Worm (Caenorhabditis elegans): Measurements from ENCODE around the gene F54D10.8.

Gene F54D10.8

ce11 chrII:3803219-3803618 lies 24.5 kb downstream of the F54D10.8 start, which contains the start of gene ins-32:
TSS of gene ins-32 (minus strand) at chrII:3803319.
- no peak for TF ChIP-seq hmg-4 (GFP tag; optimal IDR thresholded peaks at IDR 0.05)
- TF ChIP-seq tbx-11 (GFP tag; IDR thresholded peaks at IDR 0.05), result no peak
- TF ChIP-seq tbx-37 (GFP tag; conservative IDR thresholded peaks at IDR 0.05), result no peak
- TF ChIP-seq hmbx-1 (tag; optimal IDR thresholded peaks at IDR 0.05), result no peak
- no peak for TF ChIP-seq hnd-1 (tag; optimal IDR thresholded peaks at IDR 0.05)
- no peak for TF ChIP-seq F13C5.2 (tag; optimal IDR thresholded peaks at IDR 0.05)

DNA sequence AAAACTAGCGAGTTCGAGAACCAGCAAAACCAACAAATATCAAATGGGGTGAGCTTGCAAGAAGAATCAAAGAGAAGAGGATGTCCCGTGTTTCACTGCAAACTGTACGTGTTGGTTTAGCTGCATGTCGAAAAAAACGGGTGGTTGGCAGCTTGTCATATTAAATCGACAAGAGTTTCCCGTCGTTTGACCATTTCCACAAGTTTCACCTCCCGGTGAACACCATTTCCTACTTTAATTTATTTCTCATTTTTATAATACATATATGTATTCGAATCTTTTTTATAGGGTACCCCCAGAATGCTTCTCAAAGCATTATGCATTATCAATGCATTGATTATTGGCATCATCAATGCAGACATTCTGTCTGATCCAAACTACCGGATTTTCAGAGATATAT lies 32.4 kb downstream of the F54D10.8 start, which contains the start of gene Y8A9A.2:
Gene Y8A9A.2 (plus strand): TSS at position 301 of the 400 bp plus-strand sequence.
- TF ChIP-seq ceh-13 (GFP tag; optimal IDR thresholded peaks at IDR 0.05), result no peak
- no peak for TF ChIP-seq hmbx-1 (tag; optimal IDR thresholded peaks at IDR 0.05)
- no peak for TF ChIP-seq ets-7 (tag; optimal IDR thresholded peaks at IDR 0.05)
- TF ChIP-seq aly-1 (tag; optimal IDR thresholded peaks at IDR 0.05), result no peak
- TF ChIP-seq flt-1 (GFP tag; IDR thresholded peaks at IDR 0.05), result no peak
- TF ChIP-seq ceh-36 (tag; optimal IDR thresholded peaks at IDR 0.05), result no peak
- no peak for TF ChIP-seq pes-1 (GFP tag; IDR thresholded peaks at IDR 0.05)
- no peak for TF ChIP-seq sea-1 (GFP tag; conservative IDR thresholded peaks at IDR 0.05)
- TF ChIP-seq tbx-11 (GFP tag; IDR thresholded peaks at IDR 0.05), result no peak
- no peak for TF ChIP-seq tra-4 (tag; optimal IDR thresholded peaks at IDR 0.05)
- TF ChIP-seq scrt-1 (GFP tag; IDR thresholded peaks at IDR 0.05), result no peak
- no peak for TF ChIP-seq ama-1 (optimal IDR thresholded peaks at IDR 0.05)
- TF ChIP-seq hmg-4 (GFP tag; optimal IDR thresholded peaks at IDR 0.05), result no peak
- no peak for TF ChIP-seq F13C5.2 (tag; optimal IDR thresholded peaks at IDR 0.05)

DNA sequence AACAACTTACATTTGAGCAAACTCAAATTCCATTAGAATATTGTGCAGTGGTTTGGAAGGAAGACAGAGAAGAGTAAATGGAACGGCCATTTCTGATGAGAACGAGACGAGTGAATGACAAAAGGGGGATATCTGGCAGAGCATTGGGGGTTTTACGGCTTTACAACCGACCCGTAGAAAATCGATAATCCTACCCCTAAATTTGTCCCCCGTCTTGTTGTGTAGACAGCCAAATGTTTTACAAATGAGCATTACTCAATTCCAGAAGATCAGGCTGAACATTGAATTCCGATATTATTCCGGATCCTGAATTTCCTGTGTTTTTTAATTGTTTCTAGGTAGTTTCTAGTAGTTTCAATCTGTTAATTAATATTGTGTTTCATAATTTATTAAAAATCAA lies 34.4 kb downstream of the F54D10.8 start, which contains the start of gene fbxb-99:
Gene fbxb-99 (minus strand): TSS at position 101 of the 400 bp plus-strand sequence.
- no peak for TF ChIP-seq hmg-4 (GFP tag; optimal IDR thresholded peaks at IDR 0.05)
- no peak for TF ChIP-seq hnd-1 (tag; optimal IDR thresholded peaks at IDR 0.05)
- TF ChIP-seq tbx-11 (GFP tag; IDR thresholded peaks at IDR 0.05), result no peak
- no peak for TF ChIP-seq pes-1 (GFP tag; IDR thresholded peaks at IDR 0.05)
- no peak for TF ChIP-seq B0310.2 (tag; optimal IDR thresholded peaks at IDR 0.05)
- TF ChIP-seq flt-1 (GFP tag; IDR thresholded peaks at IDR 0.05), result no peak
- no peak for TF ChIP-seq hmbx-1 (tag; optimal IDR thresholded peaks at IDR 0.05)
- no peak for TF ChIP-seq ceh-13 (GFP tag; optimal IDR thresholded peaks at IDR 0.05)
- no peak for TF ChIP-seq ama-1 (optimal IDR thresholded peaks at IDR 0.05)
- no peak for TF ChIP-seq ets-7 (tag; optimal IDR thresholded peaks at IDR 0.05)
- TF ChIP-seq tra-4 (tag; optimal IDR thresholded peaks at IDR 0.05), result no peak
- no peak for TF ChIP-seq scrt-1 (GFP tag; IDR thresholded peaks at IDR 0.05)
- TF ChIP-seq tbx-37 (GFP tag; conservative IDR thresholded peaks at IDR 0.05), result no peak
- TF ChIP-seq aly-1 (tag; optimal IDR thresholded peaks at IDR 0.05), result no peak
- no peak for TF ChIP-seq sea-1 (GFP tag; conservative IDR thresholded peaks at IDR 0.05)
- no peak for TF ChIP-seq ceh-36 (tag; optimal IDR thresholded peaks at IDR 0.05)
- TF ChIP-seq F13C5.2 (tag; optimal IDR thresholded peaks at IDR 0.05), result no peak

- TF ChIP-seq F13C5.2 (tag; optimal IDR thresholded peaks at IDR 0.05), result no peak
- no peak for TF ChIP-seq ama-1 (optimal IDR thresholded peaks at IDR 0.05)
- TF ChIP-seq hnd-1 (tag; optimal IDR thresholded peaks at IDR 0.05), result no peak
- TF ChIP-seq ets-7 (tag; optimal IDR thresholded peaks at IDR 0.05), result no peak
- no peak for TF ChIP-seq aly-1 (tag; optimal IDR thresholded peaks at IDR 0.05)
- no peak for TF ChIP-seq tbx-37 (GFP tag; conservative IDR thresholded peaks at IDR 0.05)
- TF ChIP-seq pes-1 (GFP tag; IDR thresholded peaks at IDR 0.05), result no peak
- no peak for TF ChIP-seq tbx-11 (GFP tag; IDR thresholded peaks at IDR 0.05)
- TF ChIP-seq tra-4 (tag; optimal IDR thresholded peaks at IDR 0.05), result no peak
- TF ChIP-seq flt-1 (GFP tag; IDR thresholded peaks at IDR 0.05), result no peak
- TF ChIP-seq sea-1 (GFP tag; conservative IDR thresholded peaks at IDR 0.05), result no peak
- TF ChIP-seq hmg-4 (GFP tag; optimal IDR thresholded peaks at IDR 0.05), result no peak
- no peak for TF ChIP-seq hmbx-1 (tag; optimal IDR thresholded peaks at IDR 0.05)
- TF ChIP-seq ceh-36 (tag; optimal IDR thresholded peaks at IDR 0.05), result no peak
- no peak for TF ChIP-seq B0310.2 (tag; optimal IDR thresholded peaks at IDR 0.05)
- TF ChIP-seq ceh-13 (GFP tag; optimal IDR thresholded peaks at IDR 0.05), result no peak
- no peak for TF ChIP-seq scrt-1 (GFP tag; IDR thresholded peaks at IDR 0.05)
These were observed 39.2 kb downstream of the F54D10.8 start for ce11 chrII:3788356-3788962.

ce11 chrII:3787151-3787550 lies 40.5 kb downstream of the F54D10.8 start, which contains the start of gene T24E12.13:
TSS of gene T24E12.13 (plus strand) at chrII:3787451.
- TF ChIP-seq ceh-13 (GFP tag; optimal IDR thresholded peaks at IDR 0.05) (no peak), pes-1 (GFP tag; IDR thresholded peaks at IDR 0.05) (no peak), sea-1 (GFP tag; conservative IDR thresholded peaks at IDR 0.05) (no peak), ceh-36 (tag; optimal IDR thresholded peaks at IDR 0.05) (no peak), tbx-37 (GFP tag; conservative IDR thresholded peaks at IDR 0.05) (no peak), tra-4 (tag; optimal IDR thresholded peaks at IDR 0.05) (no peak), aly-1 (tag; optimal IDR thresholded peaks at IDR 0.05) (no peak), hmbx-1 (tag; optimal IDR thresholded peaks at IDR 0.05) (no peak), ets-7 (tag; optimal IDR thresholded peaks at IDR 0.05) (no peak)

ce11 chrII:3786538-3786937 lies 41.2 kb downstream of the F54D10.8 start:
- TF ChIP-seq hmg-4 (GFP tag; optimal IDR thresholded peaks at IDR 0.05), result no peak
- TF ChIP-seq sea-1 (GFP tag; conservative IDR thresholded peaks at IDR 0.05), result no peak
- TF ChIP-seq flt-1 (GFP tag; IDR thresholded peaks at IDR 0.05), result no peak
- TF ChIP-seq scrt-1 (GFP tag; IDR thresholded peaks at IDR 0.05), result no peak
- no peak for TF ChIP-seq aly-1 (tag; optimal IDR thresholded peaks at IDR 0.05)
- TF ChIP-seq tra-4 (tag; optimal IDR thresholded peaks at IDR 0.05), result no peak
- no peak for TF ChIP-seq B0310.2 (tag; optimal IDR thresholded peaks at IDR 0.05)
- TF ChIP-seq ets-7 (tag; optimal IDR thresholded peaks at IDR 0.05), result no peak
- no peak for TF ChIP-seq ceh-36 (tag; optimal IDR thresholded peaks at IDR 0.05)
- no peak for TF ChIP-seq tbx-37 (GFP tag; conservative IDR thresholded peaks at IDR 0.05)
- no peak for TF ChIP-seq ceh-13 (GFP tag; optimal IDR thresholded peaks at IDR 0.05)
- TF ChIP-seq hnd-1 (tag; optimal IDR thresholded peaks at IDR 0.05), result no peak
- no peak for TF ChIP-seq pes-1 (GFP tag; IDR thresholded peaks at IDR 0.05)
- no peak for TF ChIP-seq hmbx-1 (tag; optimal IDR thresholded peaks at IDR 0.05)
- TF ChIP-seq ama-1 (optimal IDR thresholded peaks at IDR 0.05), result no peak

ce11 chrII:3785756-3786155 lies 41.9 kb downstream of the F54D10.8 start:
- TF ChIP-seq hmbx-1 (tag; optimal IDR thresholded peaks at IDR 0.05), result no peak
- TF ChIP-seq sea-1 (GFP tag; conservative IDR thresholded peaks at IDR 0.05), result no peak
- TF ChIP-seq hmg-4 (GFP tag; optimal IDR thresholded peaks at IDR 0.05), result no peak
- TF ChIP-seq B0310.2 (tag; optimal IDR thresholded peaks at IDR 0.05), result no peak
- TF ChIP-seq scrt-1 (GFP tag; IDR thresholded peaks at IDR 0.05), result no peak
- TF ChIP-seq flt-1 (GFP tag; IDR thresholded peaks at IDR 0.05), result no peak
- TF ChIP-seq pes-1 (GFP tag; IDR thresholded peaks at IDR 0.05), result no peak
- TF ChIP-seq ceh-36 (tag; optimal IDR thresholded peaks at IDR 0.05), result no peak
- TF ChIP-seq ama-1 (optimal IDR thresholded peaks at IDR 0.05), result no peak
- TF ChIP-seq F13C5.2 (tag; optimal IDR thresholded peaks at IDR 0.05), result no peak

All from whole organism, early embryonic.